Worm (Caenorhabditis elegans): ENCODE data around the gene pxn-1.

Gene pxn-1

DNA sequence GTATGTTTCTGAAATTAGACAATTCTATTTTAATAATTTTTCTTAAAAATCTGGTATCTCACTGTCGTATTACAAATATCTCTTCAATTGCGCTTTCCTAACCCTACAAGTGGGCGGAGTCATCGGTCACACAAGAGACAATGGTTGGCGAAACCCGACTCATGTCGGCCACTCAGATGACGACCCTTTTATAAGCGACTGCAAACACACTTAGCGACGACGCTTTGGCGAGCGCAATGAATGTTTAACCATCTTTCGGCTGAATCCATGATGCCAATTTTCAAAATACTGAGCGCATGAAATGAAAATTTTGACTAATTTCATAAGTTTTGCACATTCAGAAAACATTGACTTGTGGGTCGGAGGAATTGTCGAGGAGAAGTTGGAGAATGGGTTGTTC lies 5.7 kb downstream of the pxn-1 start (continued):
- TF ChIP-seq elt-1 (tag; optimal IDR thresholded peaks at IDR 0.05): no peak
- peak; percentile 76 for TF ChIP-seq nhr-6 (tag; optimal IDR thresholded peaks at IDR 0.05)

DNA sequence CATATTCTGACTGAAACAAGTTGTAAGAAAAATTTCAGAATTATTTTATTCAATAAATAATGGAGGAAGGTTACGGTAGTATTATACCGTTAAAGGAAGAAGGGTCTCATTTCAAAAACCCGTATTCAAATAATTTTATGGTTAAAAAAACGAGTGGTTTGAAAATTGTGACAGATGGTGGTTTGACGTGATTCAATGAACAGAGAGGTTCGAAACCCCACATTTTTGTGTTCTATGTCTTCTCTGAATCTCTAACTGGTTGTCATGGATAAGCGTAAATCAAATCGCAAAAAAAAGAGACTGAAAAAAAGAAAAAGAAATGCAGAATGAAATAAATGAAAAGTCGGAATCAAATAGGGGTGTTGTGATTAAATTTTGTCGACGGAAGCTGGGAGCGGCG lies 12.6 kb downstream of the pxn-1 start, which contains the start of gene ZK994.6:
ZK994.6 (minus strand) TSS at position 101 of the 400 bp plus-strand sequence.
- TF ChIP-seq mab-5 (tag; optimal IDR thresholded peaks at IDR 0.05) (no peak), F13H6.1 (tag; optimal IDR thresholded peaks at IDR 0.05) (no peak)

DNA sequence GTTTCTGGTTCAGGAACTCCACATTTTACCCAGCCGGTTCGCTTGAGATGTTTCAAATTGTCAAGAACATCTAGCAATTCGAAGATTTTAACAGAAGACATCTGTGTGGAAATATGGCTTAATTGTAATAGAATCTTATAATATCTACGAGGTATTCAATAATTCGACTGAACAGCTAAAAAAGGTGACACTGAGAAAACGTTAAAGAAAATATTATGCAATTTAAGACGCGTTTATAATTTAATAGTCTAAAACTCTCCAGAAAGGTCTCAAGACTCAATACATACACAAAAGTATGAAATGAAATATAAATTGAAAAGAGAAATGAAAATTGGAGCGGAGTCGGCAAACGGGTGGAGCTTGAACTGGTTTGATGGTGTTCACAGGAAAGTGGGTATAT lies 18.7 kb downstream of the pxn-1 start, which contains the start of gene F45F2.9:
F45F2.9 (minus strand) TSS at position 101 of the 400 bp plus-strand sequence.
- TF ChIP-seq F13H6.1 (tag; optimal IDR thresholded peaks at IDR 0.05): no peak
- no peak for TF ChIP-seq R02D3.7 (tag; optimal IDR thresholded peaks at IDR 0.05)
- TF ChIP-seq alr-1 (tag; optimal IDR thresholded peaks at IDR 0.05): no peak
- no peak for TF ChIP-seq ztf-11 (tag; optimal IDR thresholded peaks at IDR 0.05)
- no peak for TF ChIP-seq sma-9 (GFP tag; optimal IDR thresholded peaks at IDR 0.05)
- no peak for TF ChIP-seq sma-9 (tag; optimal IDR thresholded peaks at IDR 0.05)
- no peak for TF ChIP-seq lin-39 (tag; optimal IDR thresholded peaks at IDR 0.05)
- TF ChIP-seq unc-62 (GFP tag; optimal IDR thresholded peaks at IDR 0.05): no peak
- no peak for TF ChIP-seq nhr-77 (tag; optimal IDR thresholded peaks at IDR 0.05)
- TF ChIP-seq mab-5 (tag; optimal IDR thresholded peaks at IDR 0.05): no peak
- no peak for TF ChIP-seq dmd-4 (tag; optimal IDR thresholded peaks at IDR 0.05)
- TF ChIP-seq lin-13 (GFP tag; optimal IDR thresholded peaks at IDR 0.05): no peak
- TF ChIP-seq skn-1 (tag; optimal IDR thresholded peaks at IDR 0.05): no peak
- TF ChIP-seq zag-1 (tag; optimal IDR thresholded peaks at IDR 0.05): no peak

DNA sequence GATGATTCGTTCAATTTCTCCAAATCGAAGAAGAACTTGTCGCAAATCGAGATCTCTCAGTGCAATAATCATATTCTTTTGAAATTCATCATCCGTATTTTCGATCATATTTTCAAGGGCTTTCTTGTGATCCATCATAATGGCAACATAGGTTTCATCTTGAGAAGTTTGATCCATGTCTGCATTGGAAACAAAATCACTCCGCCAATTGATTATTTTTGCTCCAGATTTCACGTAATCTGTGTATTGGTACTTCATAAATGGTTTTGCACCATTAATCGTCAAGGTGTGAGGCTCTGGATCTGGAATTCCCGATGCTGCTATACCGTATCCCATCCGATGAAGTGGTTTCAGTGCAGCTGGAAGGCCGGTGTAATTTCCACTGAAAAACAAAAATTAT lies 21.7 kb downstream of the pxn-1 start:
- TF ChIP-seq F13H6.1 (tag; optimal IDR thresholded peaks at IDR 0.05) (no peak), nhr-21 (tag; optimal IDR thresholded peaks at IDR 0.05) (no peak), snpc-4 (tag; optimal IDR thresholded peaks at IDR 0.05) (no peak), ceh-16 (tag; optimal IDR thresholded peaks at IDR 0.05) (no peak), nhr-10 (tag; optimal IDR thresholded peaks at IDR 0.05) (no peak), ZK546.5 (tag; optimal IDR thresholded peaks at IDR 0.05) (no peak), nhr-77 (tag; optimal IDR thresholded peaks at IDR 0.05) (no peak), lsy-2 (tag; optimal IDR thresholded peaks at IDR 0.05) (no peak), unc-62 (GFP tag; optimal IDR thresholded peaks at IDR 0.05) (no peak), sma-9 (GFP tag; optimal IDR thresholded peaks at IDR 0.05) (no peak), sma-9 (tag; optimal IDR thresholded peaks at IDR 0.05) (no peak)

DNA sequence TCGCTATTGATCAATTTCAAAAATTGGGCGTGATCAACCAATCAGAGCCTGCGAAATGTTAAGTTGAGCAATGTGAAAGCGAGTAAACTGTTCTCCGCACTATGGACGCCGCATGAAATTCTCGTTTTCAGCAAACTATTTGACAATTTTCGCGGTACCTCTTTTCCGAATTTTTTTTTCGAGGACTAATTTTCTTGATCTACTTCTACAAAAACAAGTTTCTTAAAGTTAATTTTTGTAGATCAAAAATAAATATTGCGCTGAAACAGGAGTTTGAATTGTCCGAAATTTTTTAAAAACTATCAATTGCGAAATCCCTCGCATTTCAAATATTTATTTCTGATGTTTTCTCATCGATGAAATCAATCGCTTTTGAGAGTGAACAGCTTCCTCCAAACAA lies 23.0 kb downstream of the pxn-1 start:
- no peak for TF ChIP-seq crh-2 (tag; optimal IDR thresholded peaks at IDR 0.05)
- no peak for TF ChIP-seq ama-1 (optimal IDR thresholded peaks at IDR 0.05)
- TF ChIP-seq snpc-4 (tag; optimal IDR thresholded peaks at IDR 0.05): no peak
- TF ChIP-seq unc-62 (GFP tag; optimal IDR thresholded peaks at IDR 0.05): no peak
- TF ChIP-seq elt-1 (tag; optimal IDR thresholded peaks at IDR 0.05): no peak
- no peak for TF ChIP-seq sma-3 (GFP tag; optimal IDR thresholded peaks at IDR 0.05)
- no peak for TF ChIP-seq sma-9 (GFP tag; optimal IDR thresholded peaks at IDR 0.05)
- no peak for TF ChIP-seq sma-9 (tag; optimal IDR thresholded peaks at IDR 0.05)
- TF ChIP-seq Y55F3AM.14 (GFP tag; optimal IDR thresholded peaks at IDR 0.05): no peak
- no peak for TF ChIP-seq C34F6.9 (tag; optimal IDR thresholded peaks at IDR 0.05)
- no peak for TF ChIP-seq mbf-1 (tag; optimal IDR thresholded peaks at IDR 0.05)
- TF ChIP-seq aly-2 (tag; optimal IDR thresholded peaks at IDR 0.05): no peak
- no peak for TF ChIP-seq nhr-77 (tag; optimal IDR thresholded peaks at IDR 0.05)
- TF ChIP-seq zag-1 (tag; optimal IDR thresholded peaks at IDR 0.05): no peak
- no peak for TF ChIP-seq nhr-12 (tag; optimal IDR thresholded peaks at IDR 0.05)
- TF ChIP-seq blmp-1 (tag; optimal IDR thresholded peaks at IDR 0.05; ENCODE audit: insufficient read depth): no peak
- TF ChIP-seq egl-27 (tag; optimal IDR thresholded peaks at IDR 0.05): no peak
- no peak for TF ChIP-seq ceh-16 (tag; optimal IDR thresholded peaks at IDR 0.05)
- TF ChIP-seq ztf-11 (tag; optimal IDR thresholded peaks at IDR 0.05): no peak

DNA sequence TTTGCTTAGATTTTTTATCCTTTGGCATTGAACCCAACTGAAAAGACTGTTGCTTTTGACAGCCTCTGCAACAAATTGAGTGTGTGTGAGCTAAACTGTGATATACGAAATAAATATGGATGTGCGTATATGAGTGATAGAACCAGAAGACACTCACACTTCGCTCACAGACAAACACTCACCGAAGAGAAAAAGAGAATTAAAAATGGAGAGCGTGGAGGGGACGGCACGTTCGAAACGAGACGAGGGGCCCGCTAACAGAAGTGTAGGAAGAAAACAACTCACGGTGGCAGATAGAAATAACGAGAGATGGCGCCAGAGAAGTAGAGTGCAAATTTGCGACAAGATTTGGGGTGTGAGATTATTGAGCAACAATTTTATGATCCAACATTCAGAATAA lies 23.6 kb downstream of the pxn-1 start:
- TF ChIP-seq unc-39 (tag; optimal IDR thresholded peaks at IDR 0.05) (no peak), nhr-12 (tag; optimal IDR thresholded peaks at IDR 0.05) (no peak), ztf-11 (tag; optimal IDR thresholded peaks at IDR 0.05) (no peak), ztf-1 (GFP tag; conservative IDR thresholded peaks at IDR 0.05) (no peak), lsy-2 (tag; optimal IDR thresholded peaks at IDR 0.05) (no peak), mdl-1 (tag; optimal IDR thresholded peaks at IDR 0.05) (peak in 1 of 2 experiments; percentile 38), zag-1 (tag; optimal IDR thresholded peaks at IDR 0.05) (no peak), elt-1 (tag; optimal IDR thresholded peaks at IDR 0.05) (no peak), nhr-25 (tag; optimal IDR thresholded peaks at IDR 0.05) (no peak), ZK546.5 (tag; optimal IDR thresholded peaks at IDR 0.05) (no peak), ztf-4 (tag; optimal IDR thresholded peaks at IDR 0.05) (no peak), lin-39 (tag; optimal IDR thresholded peaks at IDR 0.05) (no peak), ama-1 (optimal IDR thresholded peaks at IDR 0.05) (no peak), fos-1 (tag; optimal IDR thresholded peaks at IDR 0.05) (peak; percentile 19), ceh-82 (tag; optimal IDR thresholded peaks at IDR 0.05) (no peak), sma-9 (GFP tag; optimal IDR thresholded peaks at IDR 0.05) (peak; percentile 29), sma-9 (tag; optimal IDR thresholded peaks at IDR 0.05) (no peak), snpc-4 (tag; optimal IDR thresholded peaks at IDR 0.05) (no peak), peb-1 (tag; optimal IDR thresholded peaks at IDR 0.05) (no peak), sem-4 (tag; optimal IDR thresholded peaks at IDR 0.05) (no peak), sma-3 (GFP tag; optimal IDR thresholded peaks at IDR 0.05) (no peak), unc-55 (GFP tag; optimal IDR thresholded peaks at IDR 0.05) (peak; percentile 63), nhr-129 (tag; optimal IDR thresholded peaks at IDR 0.05) (peak; percentile 70)

Data from whole organism, L2 larva.